Worm (Caenorhabditis elegans) whole organism, mixed stage, embryonic: ENCODE data around the gene R102.10.

ENCODE experiments used
- M03D4.4 ChIP-seq: sonication (generic microtip); optimal IDR thresholded peaks from 2 replicates; lab custom pipeline; 2017; ENCODE audit warnings: mild to moderate bottlenecking, missing genetic modification characterization, missing compliant biosample characterization
- bed-3 ChIP-seq: fragments of 200-800 bp; sonication (Bioruptor generic); optimal IDR thresholded peaks from 3 replicates; lab custom pipeline; 2018; ENCODE audit warnings: mild to moderate bottlenecking, missing genetic modification characterization, moderate library complexity, missing compliant biosample characterization
- blmp-1 ChIP-seq: fragments of 150-350 bp; optimal IDR thresholded peaks from 2 replicates; lab custom pipeline; 2014; ENCODE audit warnings: missing biosample characterization, missing genetic modification characterization
- ces-1 ChIP-seq: fragments of 150-350 bp; optimal IDR thresholded peaks from 2 replicates; lab custom pipeline; 2014; ENCODE audit warnings: missing biosample characterization, missing genetic modification reagents, missing genetic modification characterization
- cnd-1 ChIP-seq: fragments of 200-800 bp; sonication (Bioruptor generic); optimal IDR thresholded peaks from 2 replicates; lab custom pipeline; 2018; ENCODE audit warnings: mild to moderate bottlenecking, missing genetic modification characterization, missing compliant biosample characterization
- drap-1 ChIP-seq: fragments of 200-800 bp; sonication (Bioruptor generic); optimal IDR thresholded peaks from 3 replicates; lab custom pipeline; 2018; ENCODE audit warnings: mild to moderate bottlenecking, missing genetic modification characterization, missing compliant biosample characterization
- elt-1 ChIP-seq: sonication (generic microtip); optimal IDR thresholded peaks from 2 replicates; lab custom pipeline; 2017; ENCODE audit warnings: missing genetic modification characterization, mild to moderate bottlenecking, missing compliant biosample characterization, antibody characterized with exemption, moderate library complexity, borderline replicate concordance; ENCODE audit not compliant: insufficient read depth
- elt-3 ChIP-seq: fragments of 150-350 bp; optimal IDR thresholded peaks from 2 replicates; lab custom pipeline; 2014; ENCODE audit warnings: missing biosample characterization, missing genetic modification characterization
- flh-1 ChIP-seq: fragments of 200-800 bp; sonication (Bioruptor generic); optimal IDR thresholded peaks from 2 replicates; lab custom pipeline; 2018; ENCODE audit warnings: mild to moderate bottlenecking, missing genetic modification characterization, moderate library complexity, missing compliant biosample characterization
- ham-2 ChIP-seq: fragments of 200-800 bp; sonication (Bioruptor generic); optimal IDR thresholded peaks from 2 replicates; lab custom pipeline; 2018; ENCODE audit warnings: mild to moderate bottlenecking, missing genetic modification characterization, missing compliant biosample characterization
- hlh-1 ChIP-seq: fragments of 150-350 bp; optimal IDR thresholded peaks from 2 replicates; lab custom pipeline; 2014; ENCODE audit warnings: missing biosample characterization, missing genetic modification reagents, missing genetic modification characterization
- lin-32 ChIP-seq: fragments of 200-800 bp; sonication (Bioruptor generic); optimal IDR thresholded peaks from 2 replicates; lab custom pipeline; 2018; ENCODE audit warnings: mild to moderate bottlenecking, missing genetic modification characterization, missing compliant biosample characterization
- lsy-2 ChIP-seq: fragments of 150-350 bp; optimal IDR thresholded peaks from 2 replicates; lab custom pipeline; 2014; ENCODE audit warnings: missing biosample characterization, missing genetic modification characterization
- mab-5 ChIP-seq: fragments of 150-350 bp; optimal IDR thresholded peaks from 2 replicates; lab custom pipeline; 2014; ENCODE audit warnings: missing biosample characterization, missing genetic modification characterization
- nhr-2 ChIP-seq: fragments of 150-350 bp; optimal IDR thresholded peaks from 2 replicates; lab custom pipeline; 2014; ENCODE audit warnings: missing biosample characterization, missing genetic modification characterization
- nhr-237 ChIP-seq: fragments of 150-350 bp; optimal IDR thresholded peaks from 2 replicates; lab custom pipeline; 2014; ENCODE audit warnings: missing biosample characterization, missing genetic modification characterization
- nhr-28 ChIP-seq: fragments of 150-350 bp; optimal IDR thresholded peaks from 2 replicates; lab custom pipeline; 2014; ENCODE audit warnings: missing biosample characterization, missing genetic modification characterization
- nhr-76 ChIP-seq: sonication (generic microtip); optimal IDR thresholded peaks from 2 replicates; lab custom pipeline; 2017; ENCODE audit warnings: missing biosample characterization, missing genetic modification characterization
- sem-2 ChIP-seq: fragments of 200-800 bp; sonication (Bioruptor generic); optimal IDR thresholded peaks from 2 replicates; lab custom pipeline; 2018; ENCODE audit warnings: mild to moderate bottlenecking, missing genetic modification characterization, missing compliant biosample characterization
- snpc-4 ChIP-seq: fragments of 150-350 bp; optimal IDR thresholded peaks from 2 replicates; lab custom pipeline; 2014; ENCODE audit warnings: missing biosample characterization, missing genetic modification characterization
- sptf-1 ChIP-seq: sonication (generic microtip); optimal IDR thresholded peaks from 2 replicates; lab custom pipeline; 2017; ENCODE audit warnings: mild to moderate bottlenecking, missing genetic modification characterization, moderate library complexity, missing compliant biosample characterization
- tbx-8 ChIP-seq: fragments of 200-800 bp; sonication (Bioruptor generic); optimal IDR thresholded peaks from 2 replicates; lab custom pipeline; 2018; ENCODE audit warnings: mild to moderate bottlenecking, missing genetic modification characterization, moderate library complexity, missing compliant biosample characterization
- unc-120 ChIP-seq: sonication (generic microtip); optimal IDR thresholded peaks from 2 replicates; lab custom pipeline; 2017; ENCODE audit warnings: missing genetic modification characterization, missing compliant biosample characterization; ENCODE audit not compliant: poor library complexity, severe bottlenecking
- unc-39 ChIP-seq: fragments of 150-350 bp; optimal IDR thresholded peaks from 2 replicates; lab custom pipeline; 2014; ENCODE audit warnings: missing biosample characterization, missing genetic modification characterization
- zip-8 ChIP-seq: fragments of 150-350 bp; optimal IDR thresholded peaks from 2 replicates; lab custom pipeline; 2014; ENCODE audit warnings: missing biosample characterization, missing genetic modification characterization
- ztf-11 ChIP-seq: fragments of 150-350 bp; optimal IDR thresholded peaks from 2 replicates; lab custom pipeline; 2014; ENCODE audit warnings: missing biosample characterization, missing genetic modification characterization

Gene R102.10

ce11 chrIV:10690139-10690538 is 15.1 kb upstream of the R102.10 start, which contains the start of gene R102.8:
Gene R102.8 (minus strand): TSS chrIV:10690239.
- TF ChIP-seq hlh-1 (no peak), tbx-8 (GFP tag; lab: Kevin White, UChicago) (no peak), nhr-28 (tag; lab: Kevin White, UChicago) (no peak), flh-1 (GFP tag; lab: Kevin White, UChicago) (no peak), mab-5 (tag; lab: Kevin White, UChicago) (no peak), nhr-2 (tag; lab: Kevin White, UChicago) (no peak), lin-32 (GFP tag; lab: Kevin White, UChicago) (no peak), elt-3 (no peak), snpc-4 (tag; lab: Kevin White, UChicago) (no peak), sptf-1 (tag; lab: Kevin White, UChicago) (no peak)

ce11 chrIV:10695203-10695602 is 10.1 kb upstream of the R102.10 start, which contains the start of gene R102.4:
Gene R102.4 (minus strand): TSS chrIV:10695303.
- no peak for TF ChIP-seq unc-39
- no peak for TF ChIP-seq mab-5 (tag; lab: Kevin White, UChicago)
- no peak for TF ChIP-seq nhr-28 (tag; lab: Kevin White, UChicago)
- no peak for TF ChIP-seq elt-1
- no peak for TF ChIP-seq ham-2 (GFP tag; lab: Kevin White, UChicago)
- no peak for TF ChIP-seq nhr-237 (tag; lab: Kevin White, UChicago)
- no peak for TF ChIP-seq drap-1
- no peak for TF ChIP-seq sem-2
- TF ChIP-seq cnd-1 = no peak
- TF ChIP-seq hlh-1 = no peak
- no peak for TF ChIP-seq tbx-8 (GFP tag; lab: Kevin White, UChicago)
- no peak for TF ChIP-seq ces-1 (GFP tag; lab: Kevin White, UChicago)
- TF ChIP-seq nhr-2 (tag; lab: Kevin White, UChicago) = no peak

DNA sequence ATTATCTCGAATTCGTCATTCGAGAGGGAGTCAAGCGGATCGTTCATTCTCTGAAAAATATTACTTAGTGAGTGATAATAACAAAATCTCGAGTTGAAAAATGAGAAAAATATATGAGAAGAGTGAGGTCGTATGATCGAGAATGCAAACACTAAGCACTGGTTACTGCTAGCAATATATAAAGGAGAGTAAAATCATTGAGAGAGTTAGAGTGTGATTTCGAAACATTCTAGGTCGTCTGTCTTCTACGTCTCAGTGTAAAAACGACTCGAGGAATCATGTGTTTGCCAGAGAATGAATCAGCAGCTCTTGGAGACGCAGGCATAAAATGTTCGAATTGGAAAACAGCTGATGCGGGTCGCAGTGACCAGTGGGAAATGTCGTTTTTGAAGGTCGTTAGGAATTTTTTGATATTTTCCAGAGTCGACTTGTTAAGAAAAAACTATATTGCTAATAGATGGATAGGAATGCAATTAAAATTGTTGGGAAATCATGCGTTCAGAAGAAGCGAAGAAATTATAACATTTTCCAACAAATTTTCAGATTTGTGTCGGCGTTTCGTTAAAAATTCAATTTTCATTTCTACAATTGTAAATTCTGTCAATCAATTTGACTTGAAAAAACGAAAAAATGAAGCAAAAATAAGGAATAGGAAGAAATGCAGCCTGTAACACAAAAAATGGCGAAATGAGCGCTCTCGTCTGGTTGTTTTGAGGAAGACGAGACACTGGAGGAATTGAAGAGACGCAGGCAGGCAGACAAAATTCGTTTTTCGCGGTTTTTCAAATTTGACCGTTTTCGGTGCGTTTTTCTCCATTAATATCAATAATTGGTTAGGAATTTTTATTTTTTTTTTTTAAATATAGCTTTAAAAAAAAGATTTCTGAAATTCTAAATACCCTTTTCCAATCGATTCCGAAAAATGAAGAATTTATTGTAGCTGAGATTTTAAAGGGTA is 8.0 kb upstream of the R102.10 start, which contains the start of gene allo-1:
Gene allo-1 (minus strand): TSS at position 51 of the 958 bp plus-strand sequence.
- no peak for TF ChIP-seq elt-1
- TF ChIP-seq hlh-1 = peak; percentile 95
- no peak for TF ChIP-seq flh-1 (GFP tag; lab: Kevin White, UChicago)
- TF ChIP-seq nhr-76 (tag; lab: Kevin White, UChicago) = no peak
- peak; percentile 10 for TF ChIP-seq lsy-2 (tag; lab: Kevin White, UChicago)
- TF ChIP-seq zip-8 (tag; lab: Kevin White, UChicago) = no peak

- TF ChIP-seq M03D4.4 (tag; lab: Kevin White, UChicago) (no peak), nhr-237 (tag; lab: Kevin White, UChicago) (no peak), mab-5 (tag; lab: Kevin White, UChicago) (no peak), unc-120 (tag; lab: Kevin White, UChicago) (no peak), lin-32 (GFP tag; lab: Kevin White, UChicago) (no peak), blmp-1 (tag; lab: Kevin White, UChicago) (no peak)
These were observed 6.8 kb upstream of the R102.10 start for ce11 chrIV:10698486-10698885.

DNA sequence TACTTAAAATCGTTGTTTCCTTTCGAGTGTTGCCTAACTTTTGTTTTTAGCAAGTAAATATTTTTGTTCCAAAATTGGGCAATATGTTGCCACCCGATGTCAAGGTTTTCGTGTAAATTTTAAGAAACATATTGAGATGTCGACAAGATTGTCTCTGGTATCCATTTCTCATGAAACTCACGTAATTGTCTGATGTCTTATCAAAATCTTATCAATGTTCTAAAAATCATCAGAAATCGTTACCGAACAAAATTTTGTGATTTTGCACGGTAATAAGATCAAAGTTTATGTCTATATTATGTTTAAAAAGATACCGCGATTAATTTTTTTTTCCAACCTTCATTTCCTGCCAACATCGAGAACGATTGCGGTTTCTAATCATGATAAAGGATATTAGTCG is 6.3 kb upstream of the R102.10 start:
- no peak for TF ChIP-seq cnd-1
- no peak for TF ChIP-seq bed-3 (GFP tag; lab: Kevin White, UChicago)

ce11 chrIV:10699660-10700059 is 5.6 kb upstream of the R102.10 start, which contains the start of gene R102.11:
Gene R102.11 (minus strand): TSS chrIV:10699760.
- TF ChIP-seq ztf-11 (tag; lab: Kevin White, UChicago) (no peak), elt-1 (no peak), ham-2 (GFP tag; lab: Kevin White, UChicago) (no peak), unc-120 (tag; lab: Kevin White, UChicago) (no peak), elt-3 (no peak), blmp-1 (tag; lab: Kevin White, UChicago) (no peak), mab-5 (tag; lab: Kevin White, UChicago) (no peak), lin-32 (GFP tag; lab: Kevin White, UChicago) (no peak), drap-1 (no peak)
